Fruit fly (Drosophila melanogaster): ENCODE measurements around the gene CG34148.

Gene CG34148

dm6 chr3R:21834234-21835070 is 44.0 kb downstream of the CG34148 start:
- no peak for TF ChIP-seq CG3032 (tag; optimal IDR thresholded peaks at IDR 0.05)
- TF ChIP-seq CG10631 (GFP tag; optimal IDR thresholded peaks at IDR 0.05) = peak; percentile 10
- TF ChIP-seq dac (GFP tag; optimal IDR thresholded peaks at IDR 0.05) = no peak
- TF ChIP-seq acj6 (GFP tag; optimal IDR thresholded peaks at IDR 0.05) = peak; percentile 44
- no peak for TF ChIP-seq CG4318 (GFP tag; optimal IDR thresholded peaks at IDR 0.05)
- TF ChIP-seq Hr38 (GFP tag; optimal IDR thresholded peaks at IDR 0.05) = no peak
- TF ChIP-seq CG6808 (GFP tag; optimal IDR thresholded peaks at IDR 0.05) = no peak
- TF ChIP-seq cyc (GFP tag; optimal IDR thresholded peaks at IDR 0.05) = no peak
- TF ChIP-seq CG32006 (GFP tag; optimal IDR thresholded peaks at IDR 0.05) = peak; percentile 31
- TF ChIP-seq OdsH (GFP tag; optimal IDR thresholded peaks at IDR 0.05) = peak; percentile 10
- no peak for TF ChIP-seq Gug (GFP tag; IDR thresholded peaks at IDR 0.05)
- no peak for TF ChIP-seq CG8632 (GFP tag; optimal IDR thresholded peaks at IDR 0.05)
- TF ChIP-seq topi (GFP tag; optimal IDR thresholded peaks at IDR 0.05) = no peak
- peak; percentile 16 for TF ChIP-seq Smox (GFP tag; optimal IDR thresholded peaks at IDR 0.05)
- peak; percentile 30; the same call in 1 of the 2 replicates for TF ChIP-seq CG15336 (GFP tag; IDR thresholded peaks at IDR 0.05)
- no peak for TF ChIP-seq CG3919 (GFP tag; optimal IDR thresholded peaks at IDR 0.05)
- TF ChIP-seq Hr4 (GFP tag; optimal IDR thresholded peaks at IDR 0.05) = peak; percentile 10
- peak; percentile 7 for TF ChIP-seq dsx (GFP tag; optimal IDR thresholded peaks at IDR 0.05; ENCODE audit: poor library complexity, severe bottlenecking)
- no peak for TF ChIP-seq Sox102F (GFP tag; optimal IDR thresholded peaks at IDR 0.05)
- TF ChIP-seq Blimp-1 (GFP tag; optimal IDR thresholded peaks at IDR 0.05) = no peak
- TF ChIP-seq fkh (GFP tag; optimal IDR thresholded peaks at IDR 0.05) = no peak
- TF ChIP-seq Hr39 (GFP tag; optimal IDR thresholded peaks at IDR 0.05) = no peak
- TF ChIP-seq vri (GFP tag; optimal IDR thresholded peaks at IDR 0.05) = no peak
- no peak for TF ChIP-seq CG6854 (GFP tag; optimal IDR thresholded peaks at IDR 0.05)
- peak; percentile 96 for TF ChIP-seq svp (GFP tag)
- TF ChIP-seq CG8319 (GFP tag; optimal IDR thresholded peaks at IDR 0.05) = no peak
- no peak for TF ChIP-seq CG6163 (GFP tag; IDR thresholded peaks at IDR 0.05)
- no peak for TF ChIP-seq Sox15 (GFP tag; optimal IDR thresholded peaks at IDR 0.05)
- TF ChIP-seq Sox14 (GFP tag; optimal IDR thresholded peaks at IDR 0.05) = no peak
- no peak for TF ChIP-seq CG10669 (GFP tag; optimal IDR thresholded peaks at IDR 0.05)
- TF ChIP-seq CG6276 (GFP tag; optimal IDR thresholded peaks at IDR 0.05) = no peak
- no peak for TF ChIP-seq Ets21C (GFP tag; optimal IDR thresholded peaks at IDR 0.05)
- TF ChIP-seq Eip78C (GFP tag) = peak; percentile 72
- no peak for TF ChIP-seq CG11902 (GFP tag; optimal IDR thresholded peaks at IDR 0.05)
- peak; percentile 37 for TF ChIP-seq CG34406 (GFP tag; optimal IDR thresholded peaks at IDR 0.05)
- no peak for TF ChIP-seq ss (GFP tag; optimal IDR thresholded peaks at IDR 0.05)
- no peak for TF ChIP-seq fd59A (GFP tag; optimal IDR thresholded peaks at IDR 0.05)
- TF ChIP-seq eg (GFP tag; IDR thresholded peaks at IDR 0.05) = 0 out of 3 replicates have a peak, but pooled peaks have one; percentile 9
- TF ChIP-seq achi (GFP tag; optimal IDR thresholded peaks at IDR 0.05) = peak; percentile 34
- TF ChIP-seq CG31627 (GFP tag; optimal IDR thresholded peaks at IDR 0.05) = no peak
- no peak for TF ChIP-seq CG9139 (GFP tag; optimal IDR thresholded peaks at IDR 0.05)
- peak; percentile 4 for TF ChIP-seq lz (GFP tag; optimal IDR thresholded peaks at IDR 0.05)
- TF ChIP-seq CG8119 (GFP tag; IDR thresholded peaks at IDR 0.05) = 0 out of 3 replicates have a peak, but pooled peaks have one; percentile 16
- no peak for TF ChIP-seq CG1621 (tag; optimal IDR thresholded peaks at IDR 0.05)
- peak; percentile 22 for TF ChIP-seq esn (GFP tag; optimal IDR thresholded peaks at IDR 0.05)
- no peak for TF ChIP-seq CG6792 (GFP tag; optimal IDR thresholded peaks at IDR 0.05)
- TF ChIP-seq salr (GFP tag; optimal IDR thresholded peaks at IDR 0.05) = no peak
- TF ChIP-seq Met (GFP tag; optimal IDR thresholded peaks at IDR 0.05) = peak; percentile 34
- TF ChIP-seq fd85E (GFP tag; optimal IDR thresholded peaks at IDR 0.05) = no peak
- no peak for TF ChIP-seq pdm3 (GFP tag; optimal IDR thresholded peaks at IDR 0.05)
- TF ChIP-seq Ets96B (tag; optimal IDR thresholded peaks at IDR 0.05) = peak; percentile 15
